Worm (Caenorhabditis elegans) whole organism, L4/young adult: ENCODE data around the gene sams-3.

Experiments used
- W03F9.2 ChIP-seq: fragments of 150-350 bp; optimal IDR thresholded peaks from 2 replicates; lab custom pipeline; 2014; ENCODE audit warnings: missing biosample characterization, missing genetic modification characterization
- dao-5 ChIP-seq: sonication (generic microtip); optimal IDR thresholded peaks from 2 replicates; lab custom pipeline; 2016; ENCODE audit warnings: missing genotype, missing genetic modification characterization, moderate library complexity, missing compliant biosample characterization
- him-1 ChIP-seq: sonication (generic microtip); optimal IDR thresholded peaks from 2 replicates; lab custom pipeline; 2016; ENCODE audit warnings: missing genotype, missing genetic modification reagents, missing genetic modification characterization, missing compliant biosample characterization

The sams-3 gene

ce11 chrIV:5870072-5870471 is 21.6 kb downstream of the sams-3 start, which contains the start of gene srv-17:
TSS of gene srv-17 (minus strand) at chrIV:5870172.
- TF ChIP-seq dao-5: no peak
- no peak for TF ChIP-seq him-1 (tag; lab: Kevin White, UChicago)
- no peak for TF ChIP-seq W03F9.2 (tag; lab: Kevin White, UChicago)

- TF ChIP-seq him-1 (tag; lab: Kevin White, UChicago): no peak
- TF ChIP-seq dao-5: no peak
- TF ChIP-seq W03F9.2 (tag; lab: Kevin White, UChicago): no peak
Observed at ce11 chrIV:5873825-5874224, 25.4 kb downstream of the sams-3 start, which contains the start of gene srv-19. TSS of gene srv-19 (minus strand) at chrIV:5873925.

ce11 chrIV:5877246-5877645 is 28.8 kb downstream of the sams-3 start, which contains the start of gene srv-21:
TSS of gene srv-21 (minus strand) at chrIV:5877346.
- TF ChIP-seq W03F9.2 (tag; lab: Kevin White, UChicago): no peak
- TF ChIP-seq dao-5: no peak
- TF ChIP-seq him-1 (tag; lab: Kevin White, UChicago): no peak

ce11 chrIV:5879853-5880252 is 31.4 kb downstream of the sams-3 start, which contains the start of gene srv-22:
TSS of gene srv-22 (minus strand) at chrIV:5879953.
- TF ChIP-seq W03F9.2 (tag; lab: Kevin White, UChicago) (no peak), dao-5 (no peak), him-1 (tag; lab: Kevin White, UChicago) (no peak)

- TF ChIP-seq him-1 (tag; lab: Kevin White, UChicago): no peak
- no peak for TF ChIP-seq W03F9.2 (tag; lab: Kevin White, UChicago)
- TF ChIP-seq dao-5: no peak
Observed at ce11 chrIV:5884500-5884899, 36.0 kb downstream of the sams-3 start, which contains the start of gene H04M03.11. TSS of gene H04M03.11 (minus strand) at chrIV:5884600.

ce11 chrIV:5885180-5885887 is 36.9 kb downstream of the sams-3 start, which contains the start of gene glf-1:
TSS of gene glf-1 (plus strand) at chrIV:5885835.
- TF ChIP-seq dao-5 (no peak), W03F9.2 (tag; lab: Kevin White, UChicago) (no peak), him-1 (tag; lab: Kevin White, UChicago) (no peak)

ce11 chrIV:5886605-5887004 is 38.1 kb downstream of the sams-3 start:
- TF ChIP-seq W03F9.2 (tag; lab: Kevin White, UChicago) (no peak), him-1 (tag; lab: Kevin White, UChicago) (no peak), dao-5 (no peak)

ce11 chrIV:5891265-5891664 is 42.8 kb downstream of the sams-3 start, which contains the start of gene H04M03.3:
TSS of gene H04M03.3 (plus strand) at chrIV:5891565.
- no peak for TF ChIP-seq him-1 (tag; lab: Kevin White, UChicago)

ce11 chrIV:5895190-5895589 is 46.7 kb downstream of the sams-3 start, which contains the start of gene nspb-6:
TSS of gene nspb-6 (plus strand) at chrIV:5895490.
- TF ChIP-seq him-1 (tag; lab: Kevin White, UChicago) (no peak), W03F9.2 (tag; lab: Kevin White, UChicago) (no peak), dao-5 (no peak)

- TF ChIP-seq W03F9.2 (tag; lab: Kevin White, UChicago) (no peak), dao-5 (no peak)
Observed at ce11 chrIV:5896341-5896740, 47.9 kb downstream of the sams-3 start, which contains the start of gene pck-3. TSS of gene pck-3 (plus strand) at chrIV:5896641.
